Worm (Caenorhabditis elegans) whole organism, L1 larva: ENCODE measurements around the gene Y41C4A.22.

ENCODE experiments used
- efl-1 ChIP-seq, 4 experiments: fragments of 150-350 bp; optimal IDR thresholded peaks in 3 of 4; peaks in 1 of 4; 1 replicate in 1 of 4; 2 replicates in 3 of 4; lab custom pipeline; 2014; ENCODE audit warnings: missing biosample characterization in 2 of 4, missing genetic modification characterization in 2 of 4, missing genetic modification reagents in 2 of 4
- elt-3 ChIP-seq, 6 experiments: fragments of 150-350 bp in 1 of 6; sonication (generic microtip); optimal IDR thresholded peaks; 2 replicates each; lab custom pipeline; 2017 to 2018; ENCODE audit warnings: missing biosample characterization in 6 of 6, missing genetic modification characterization in 6 of 6, inconsistent platforms in 1 of 6
- mep-1 ChIP-seq: fragments of 150-350 bp; optimal IDR thresholded peaks from 2 replicates; lab custom pipeline; 2014; ENCODE audit warnings: missing biosample characterization, missing genetic modification characterization
- nhr-90 ChIP-seq: sonication (generic microtip); optimal IDR thresholded peaks from 2 replicates; lab custom pipeline; 2016; ENCODE audit warnings: mild to moderate bottlenecking, missing genetic modification characterization, missing compliant biosample characterization; ENCODE audit not compliant: poor library complexity

ce11 chrIII:11705930-11706329, 10.9 kb downstream of the Y41C4A.22 start:
- TF ChIP-seq nhr-90 (no peak), elt-3 (tag; optimal IDR thresholded peaks at IDR 0.05; lab: Kevin White, UChicago) (no peak), efl-1 (optimal IDR thresholded peaks at IDR 0.05; lab: Kevin White, UChicago) (no peak), efl-1 (GFP tag; optimal IDR thresholded peaks at IDR 0.05 in 1 of 2; lab: Kevin White, UChicago) (no peak), mep-1 (no peak)
